Worm (Caenorhabditis elegans) whole organism, early embryonic: ENCODE data around the gene pink-1.

Experiments
- B0310.2 ChIP-seq: sonication (generic microtip); optimal IDR thresholded peaks from 2 replicates; lab custom pipeline; 2016; ENCODE audit warnings: mild to moderate bottlenecking, missing genetic modification characterization, missing compliant biosample characterization
- F13C5.2 ChIP-seq: sonication (generic microtip); optimal IDR thresholded peaks from 2 replicates; lab custom pipeline; 2017; ENCODE audit warnings: mild to moderate bottlenecking, missing genetic modification characterization, inconsistent platforms, missing compliant biosample characterization
- aly-1 ChIP-seq: sonication (generic microtip); optimal IDR thresholded peaks from 2 replicates; lab custom pipeline; 2016; ENCODE audit warnings: missing genetic modification characterization, missing compliant biosample characterization
- ama-1 ChIP-seq: fragments of 150-350 bp; optimal IDR thresholded peaks from 2 replicates; lab custom pipeline; 2014
- ceh-13 ChIP-seq: fragments of 200-800 bp; sonication (Bioruptor generic); optimal IDR thresholded peaks from 2 replicates; lab custom pipeline; 2018; ENCODE audit warnings: mild to moderate bottlenecking, missing genetic modification characterization, missing compliant biosample characterization
- ceh-36 ChIP-seq: sonication (generic microtip); optimal IDR thresholded peaks from 2 replicates; lab custom pipeline; 2016; ENCODE audit warnings: missing genetic modification characterization, inconsistent platforms, missing compliant biosample characterization
- ets-7 ChIP-seq: sonication (generic microtip); optimal IDR thresholded peaks from 2 replicates; lab custom pipeline; 2016; ENCODE audit warnings: missing genotype, missing genetic modification characterization, missing compliant biosample characterization
- flt-1 ChIP-seq: fragments of 200-800 bp; sonication (Bioruptor generic); IDR thresholded peaks from 2 replicates; pipeline ENCODE4 v1.3.6; 2022; ENCODE audit warnings: missing genetic modification characterization, missing compliant biosample characterization
- hmbx-1 ChIP-seq: sonication (generic microtip); optimal IDR thresholded peaks from 2 replicates; lab custom pipeline; 2016; ENCODE audit warnings: mild to moderate bottlenecking, missing genetic modification characterization, missing compliant biosample characterization
- hmg-4 ChIP-seq: fragments of 200-800 bp; sonication (Bioruptor generic); optimal IDR thresholded peaks from 2 replicates; lab custom pipeline; 2018; ENCODE audit warnings: mild to moderate bottlenecking, missing genetic modification characterization, missing compliant biosample characterization
- hnd-1 ChIP-seq: sonication (generic microtip); optimal IDR thresholded peaks from 2 replicates; lab custom pipeline; 2016; ENCODE audit warnings: missing genetic modification characterization, missing compliant biosample characterization
- pes-1 ChIP-seq: fragments of 200-800 bp; sonication (Bioruptor generic); IDR thresholded peaks from 2 replicates; pipeline ENCODE4 v1.3.6; 2022; ENCODE audit warnings: missing genetic modification reagents, missing genetic modification characterization, missing compliant biosample characterization
- scrt-1 ChIP-seq: fragments of 200-800 bp; sonication (Bioruptor generic); IDR thresholded peaks from 2 replicates; pipeline ENCODE4 v1.3.6; 2022; ENCODE audit warnings: missing genetic modification characterization, missing compliant biosample characterization
- sea-1 ChIP-seq: fragments of 200-800 bp; sonication (Bioruptor generic); conservative IDR thresholded peaks from 2 replicates; pipeline ENCODE4 v1.3.6; 2022; ENCODE audit warnings: missing genetic modification characterization, missing compliant biosample characterization
- tbx-11 ChIP-seq: fragments of 200-800 bp; sonication (Bioruptor generic); IDR thresholded peaks from 2 replicates; pipeline ENCODE4 v1.3.6; 2022; ENCODE audit warnings: missing genetic modification characterization, missing compliant biosample characterization
- tbx-37 ChIP-seq: fragments of 200-800 bp; sonication (Bioruptor generic); conservative IDR thresholded peaks from 2 replicates; pipeline ENCODE4 v1.3.6; 2022; ENCODE audit warnings: missing genetic modification reagents, missing genetic modification characterization, missing compliant biosample characterization
- tra-4 ChIP-seq: sonication (generic microtip); optimal IDR thresholded peaks from 2 replicates; lab custom pipeline; 2017; ENCODE audit warnings: missing genetic modification characterization, missing compliant biosample characterization

Gene pink-1

ce11 chrII:5377467-5378238 lies 17.8 kb downstream of the pink-1 start, which contains the start of gene prdx-2:
prdx-2 (plus strand) TSS chrII:5378195.
- TF ChIP-seq F13C5.2 (tag; lab: Kevin White, UChicago) = no peak
- no peak for TF ChIP-seq hnd-1 (tag; lab: Kevin White, UChicago)
- TF ChIP-seq flt-1 (GFP tag; lab: Robert Waterston, UW) = no peak

- TF ChIP-seq sea-1 (GFP tag; lab: Robert Waterston, UW) (no peak), hnd-1 (tag; lab: Kevin White, UChicago) (no peak), tbx-11 (GFP tag; lab: Robert Waterston, UW) (no peak), tbx-37 (GFP tag; lab: Robert Waterston, UW) (no peak), ets-7 (tag; lab: Kevin White, UChicago) (no peak), hmg-4 (GFP tag; lab: Kevin White, UChicago) (no peak), scrt-1 (GFP tag; lab: Robert Waterston, UW) (no peak), F13C5.2 (tag; lab: Kevin White, UChicago) (no peak), tra-4 (tag; lab: Kevin White, UChicago) (no peak), ceh-36 (tag; lab: Kevin White, UChicago) (no peak), ama-1 (no peak), ceh-13 (no peak), flt-1 (GFP tag; lab: Robert Waterston, UW) (no peak), aly-1 (tag; lab: Kevin White, UChicago) (no peak), hmbx-1 (tag; lab: Kevin White, UChicago) (no peak), pes-1 (GFP tag; lab: Robert Waterston, UW) (no peak), B0310.2 (no peak)
Measured at ce11 chrII:5374967-5375366, 20.5 kb downstream of the pink-1 start, which contains the start of gene algn-2. algn-2 (plus strand) TSS chrII:5375267.

DNA sequence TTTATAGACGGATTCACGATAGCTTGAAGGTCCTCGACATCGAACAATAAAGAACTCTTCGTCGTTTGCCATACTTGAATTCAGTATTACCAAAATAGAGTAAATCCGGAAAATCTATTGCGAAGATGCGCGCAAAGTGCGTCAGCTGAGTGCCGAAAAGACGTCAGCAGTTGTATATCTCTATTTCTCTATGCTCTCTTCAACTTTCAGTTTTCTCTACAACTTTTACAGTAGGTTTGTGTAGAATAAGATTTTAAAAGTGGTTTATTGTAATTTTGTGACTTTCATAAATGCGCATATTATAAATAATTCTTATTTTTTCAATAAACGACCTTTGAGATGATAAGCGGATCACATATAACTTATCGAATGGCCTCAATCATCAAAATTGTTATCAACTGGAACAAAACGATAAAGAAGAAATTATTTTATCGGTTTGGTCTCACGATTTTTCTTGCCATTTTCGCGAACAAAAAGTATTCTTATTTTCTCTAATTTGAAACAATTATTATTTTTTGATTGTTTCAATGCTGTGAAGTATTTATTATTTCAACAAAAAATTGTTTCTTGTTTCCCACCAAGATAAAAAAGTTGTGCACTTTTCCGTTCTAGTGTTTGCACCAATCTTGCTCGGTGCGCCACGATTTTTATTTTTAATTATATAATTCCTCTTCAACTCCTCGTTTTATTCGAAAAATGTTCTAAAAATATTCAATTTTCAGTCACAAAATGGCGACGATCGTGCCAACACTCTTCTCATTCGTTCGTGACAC lies 22.0 kb downstream of the pink-1 start, which contains the start of the genes agt-2 and F09E5.3:
agt-2 (minus strand) TSS at position 553 of the 773 bp plus-strand sequence.
F09E5.3 (plus strand) TSS at position 723 of the 773 bp plus-strand sequence.
- TF ChIP-seq flt-1 (GFP tag; lab: Robert Waterston, UW) (0 out of 2 replicates have a peak, but pooled peaks have one; percentile 54), aly-1 (tag; lab: Kevin White, UChicago) (no peak), pes-1 (GFP tag; lab: Robert Waterston, UW) (no peak), hmbx-1 (tag; lab: Kevin White, UChicago) (no peak), ets-7 (tag; lab: Kevin White, UChicago) (no peak), F13C5.2 (tag; lab: Kevin White, UChicago) (peak; percentile 36), ceh-13 (no peak), B0310.2 (no peak), scrt-1 (GFP tag; lab: Robert Waterston, UW) (no peak), ama-1 (no peak), tbx-37 (GFP tag; lab: Robert Waterston, UW) (0 out of 2 replicates have a peak, but pooled peaks have one; percentile 27), tra-4 (tag; lab: Kevin White, UChicago) (no peak), tbx-11 (GFP tag; lab: Robert Waterston, UW) (no peak), hmg-4 (GFP tag; lab: Kevin White, UChicago) (peak; percentile 20), sea-1 (GFP tag; lab: Robert Waterston, UW) (no peak)

DNA sequence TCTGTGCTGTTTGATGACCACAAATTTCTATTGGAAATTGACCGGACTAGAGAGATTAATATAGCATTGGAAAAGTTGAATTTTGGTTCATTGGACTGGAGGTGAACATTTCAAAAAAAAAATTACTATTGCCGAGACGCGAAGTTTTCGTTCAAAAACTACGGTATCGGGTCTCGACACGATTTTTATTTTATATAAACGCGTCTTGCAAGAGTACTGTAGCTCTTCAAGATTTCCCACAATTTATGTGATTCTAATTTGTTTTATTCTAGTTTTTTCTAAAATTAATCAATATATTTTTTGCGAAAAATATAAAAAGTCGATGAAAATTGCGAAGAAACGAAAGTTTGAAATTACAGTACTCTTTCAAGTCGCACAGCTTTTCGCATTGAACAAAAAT lies 24.9 kb downstream of the pink-1 start, which contains the start of gene F09E5.12:
F09E5.12 (minus strand) TSS at position 101 of the 400 bp plus-strand sequence.
- no peak for TF ChIP-seq sea-1 (GFP tag; lab: Robert Waterston, UW)
- TF ChIP-seq ceh-36 (tag; lab: Kevin White, UChicago) = no peak
- TF ChIP-seq F13C5.2 (tag; lab: Kevin White, UChicago) = no peak
- no peak for TF ChIP-seq scrt-1 (GFP tag; lab: Robert Waterston, UW)
- TF ChIP-seq tra-4 (tag; lab: Kevin White, UChicago) = no peak
- no peak for TF ChIP-seq B0310.2
- TF ChIP-seq flt-1 (GFP tag; lab: Robert Waterston, UW) = no peak

DNA sequence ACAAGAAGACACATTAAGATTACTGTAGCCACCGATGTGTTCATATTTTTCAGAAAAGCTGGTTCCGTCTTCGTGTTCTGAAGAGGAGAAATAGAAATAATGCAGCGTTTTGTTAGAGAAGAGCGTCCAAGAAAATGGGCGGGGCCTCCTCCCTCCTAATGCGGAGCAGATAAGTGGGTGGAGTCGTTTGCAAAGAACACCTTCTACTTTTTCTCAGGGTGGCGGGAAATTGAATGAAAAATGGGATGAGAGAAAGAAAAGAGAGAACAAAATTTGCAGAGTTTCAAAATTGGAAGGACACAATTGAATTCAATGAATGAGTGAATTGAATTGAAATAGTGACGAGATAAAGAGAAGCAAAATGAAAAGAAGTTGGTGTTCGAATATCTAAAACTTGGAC lies 29.8 kb downstream of the pink-1 start, which contains the start of gene F09E5.16:
F09E5.16 (minus strand) TSS at position 101 of the 400 bp plus-strand sequence.
- TF ChIP-seq tbx-37 (GFP tag; lab: Robert Waterston, UW) (no peak), flt-1 (GFP tag; lab: Robert Waterston, UW) (no peak), hnd-1 (tag; lab: Kevin White, UChicago) (no peak), ama-1 (no peak), hmbx-1 (tag; lab: Kevin White, UChicago) (no peak), ceh-36 (tag; lab: Kevin White, UChicago) (no peak), ceh-13 (no peak), tbx-11 (GFP tag; lab: Robert Waterston, UW) (no peak), scrt-1 (GFP tag; lab: Robert Waterston, UW) (no peak), ets-7 (tag; lab: Kevin White, UChicago) (no peak), B0310.2 (no peak), aly-1 (tag; lab: Kevin White, UChicago) (no peak), F13C5.2 (tag; lab: Kevin White, UChicago) (no peak), tra-4 (tag; lab: Kevin White, UChicago) (no peak), sea-1 (GFP tag; lab: Robert Waterston, UW) (no peak), hmg-4 (GFP tag; lab: Kevin White, UChicago) (no peak), pes-1 (GFP tag; lab: Robert Waterston, UW) (no peak)

DNA sequence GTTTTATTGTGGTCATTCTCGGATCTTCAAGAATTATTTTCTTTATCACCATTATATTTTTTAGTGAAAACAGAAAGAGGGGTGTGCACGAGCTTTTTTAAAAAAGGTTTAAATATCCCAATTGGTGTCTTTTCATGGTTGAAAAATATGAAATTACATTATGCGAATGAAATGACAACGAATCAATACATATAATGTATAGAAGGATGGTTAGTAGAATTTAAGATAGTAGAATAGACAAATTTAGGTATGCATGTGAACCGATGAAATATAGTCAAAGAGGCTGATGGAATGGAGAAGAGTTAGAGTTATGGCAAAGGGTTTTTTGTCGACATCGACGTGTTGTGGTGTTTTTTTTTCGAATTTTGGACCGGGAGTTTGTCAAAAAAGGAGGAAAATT lies 31.0 kb downstream of the pink-1 start:
- TF ChIP-seq ama-1 (no peak), flt-1 (GFP tag; lab: Robert Waterston, UW) (no peak), hnd-1 (tag; lab: Kevin White, UChicago) (no peak), ceh-36 (tag; lab: Kevin White, UChicago) (no peak), hmbx-1 (tag; lab: Kevin White, UChicago) (no peak), pes-1 (GFP tag; lab: Robert Waterston, UW) (no peak), B0310.2 (no peak), tra-4 (tag; lab: Kevin White, UChicago) (no peak), F13C5.2 (tag; lab: Kevin White, UChicago) (no peak), scrt-1 (GFP tag; lab: Robert Waterston, UW) (no peak)
